Fruit fly (Drosophila melanogaster) whole organism, embryonic: ENCODE data around the gene CG31463.

Experiments used
- CG10654 ChIP-seq: fragments of 200-800 bp; sonication (Bioruptor generic); optimal IDR thresholded peaks from 2 replicates; lab custom pipeline; 2016; ENCODE audit warnings: missing biosample characterization, missing genetic modification characterization
- CG12391 ChIP-seq: fragments of 200-800 bp; sonication (Bioruptor generic); optimal IDR thresholded peaks from 3 replicates; lab custom pipeline; 2018; ENCODE audit warnings: missing biosample characterization, mild to moderate bottlenecking, missing genetic modification characterization, moderate library complexity
- CG14667 ChIP-seq: fragments of 200-800 bp; sonication (Bioruptor generic); IDR thresholded peaks from 2 replicates; pipeline ENCODE4 v1.3.6; 2022; ENCODE audit warnings: missing biosample characterization, missing genetic modification characterization
- Taf1 ChIP-seq: fragments of 200-800 bp; sonication (Bioruptor generic); IDR thresholded peaks from 2 replicates; pipeline ENCODE4 v1.3.6; 2022; ENCODE audit warnings: missing biosample characterization, missing genetic modification characterization
- corto ChIP-seq: fragments of 200-800 bp; sonication (Bioruptor generic); optimal IDR thresholded peaks from 2 replicates; lab custom pipeline; 2016; ENCODE audit warnings: missing biosample characterization, mild to moderate bottlenecking, missing genetic modification characterization, moderate library complexity
- lov ChIP-seq, 2 experiments: fragments of 200-800 bp in 1 of 2; fragments of >200 bp in 1 of 2; sonication (Bioruptor generic) in 1 of 2; IDR thresholded peaks in 1 of 2; optimal IDR thresholded peaks in 1 of 2; 2 replicates in 1 of 2; 3 replicates in 1 of 2; pipeline versions ENCODE4 v1.3.6 to Lab custom; 2017 to 2022; ENCODE audit warnings: missing biosample characterization in 1 of 2, missing genetic modification characterization in 1 of 2
- nerfin-2 ChIP-seq: fragments of 200-800 bp; sonication (Bioruptor generic); IDR thresholded peaks from 2 replicates; pipeline ENCODE4 v1.3.6; 2022; ENCODE audit warnings: missing biosample characterization, missing genetic modification characterization; ENCODE audit not compliant: partially characterized antibody
- psq ChIP-seq: fragments of 200-800 bp; sonication (Bioruptor generic); optimal IDR thresholded peaks from 2 replicates; lab custom pipeline; 2017; ENCODE audit warnings: missing biosample characterization, missing genetic modification characterization
- tgo ChIP-seq: fragments of 200-800 bp; sonication (Bioruptor generic); IDR thresholded peaks from 3 replicates; pipeline ENCODE4 v1.3.6; 2022; ENCODE audit warnings: missing biosample characterization, missing genetic modification characterization

DNA sequence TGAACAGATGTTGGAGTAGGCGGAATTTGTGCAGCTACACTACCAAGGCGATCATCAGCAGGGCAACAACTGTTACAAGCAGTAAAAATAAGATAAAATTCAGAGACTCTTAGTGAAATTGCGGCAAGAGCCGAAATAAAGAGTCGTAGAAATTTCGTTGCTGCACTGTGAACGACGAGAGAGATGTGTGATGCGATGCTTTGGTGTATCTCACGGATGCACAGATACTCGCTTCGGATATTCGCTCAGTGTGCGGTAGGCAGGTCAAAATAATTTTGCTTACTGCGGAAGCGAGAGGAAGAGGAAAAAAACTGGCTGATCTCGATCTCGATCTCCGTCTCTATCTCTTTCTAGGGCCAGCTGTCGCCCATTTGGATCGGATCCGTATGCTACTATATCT is 3.3 kb upstream of the CG31463 start:
- TF ChIP-seq psq (GFP tag; lab: Kevin White, UChicago) (no peak), CG12391 (tag; lab: Kevin White, UChicago) (no peak), lov (optimal IDR thresholded peaks at IDR 0.05; lab: Kevin White, UChicago) (no peak), lov (GFP tag; IDR thresholded peaks at IDR 0.05; lab: Robert Waterston, UW) (no peak), nerfin-2 (GFP tag; lab: Robert Waterston, UW) (no peak), corto (GFP tag; lab: Kevin White, UChicago) (no peak), tgo (GFP tag; lab: Robert Waterston, UW) (no peak; the same call in 2 of the 3 replicates), CG10654 (GFP tag; lab: Kevin White, UChicago) (no peak), Taf1 (no peak), CG14667 (GFP tag; lab: Robert Waterston, UW) (no peak)
